Fruit fly (Drosophila melanogaster): Measurements from ENCODE around the gene msl-2.

The msl-2 gene

dm6 chr2L:3417613-3418012, 48.3 kb downstream of the msl-2 start (continued):
- peak; percentile 76 for TF ChIP-seq z (GFP tag; IDR thresholded peaks at IDR 0.05)
- TF ChIP-seq CG2889 (GFP tag; IDR thresholded peaks at IDR 0.05) = no peak
- no peak for TF ChIP-seq Myb (GFP tag; optimal IDR thresholded peaks at IDR 0.05)
- TF ChIP-seq Sox102F (GFP tag; optimal IDR thresholded peaks at IDR 0.05) = no peak
- TF ChIP-seq Mad (GFP tag; optimal IDR thresholded peaks at IDR 0.05) = no peak
- no peak for TF ChIP-seq CG16815 (GFP tag; optimal IDR thresholded peaks at IDR 0.05)
- no peak for TF ChIP-seq salm (tag; optimal IDR thresholded peaks at IDR 0.05)
- no peak for TF ChIP-seq Bdp1 (GFP tag; optimal IDR thresholded peaks at IDR 0.05)
- no peak for TF ChIP-seq Sry-β (GFP tag; optimal IDR thresholded peaks at IDR 0.05)
- 0 out of 4 replicates have a peak, but pooled peaks have one; percentile 33 for TF ChIP-seq chinmo (GFP tag; IDR thresholded peaks at IDR 0.05; ENCODE audit: partially characterized antibody)
- no peak for TF ChIP-seq gce (GFP tag; IDR thresholded peaks at IDR 0.05)
- no peak for TF ChIP-seq CG13287 (GFP tag; IDR thresholded peaks at IDR 0.05; ENCODE audit: partially characterized antibody)
- no peak for TF ChIP-seq dan (GFP tag; IDR thresholded peaks at IDR 0.05)
- no peak for TF ChIP-seq Oli (tag; optimal IDR thresholded peaks at IDR 0.05)
- no peak for TF ChIP-seq CG16863 (GFP tag; optimal IDR thresholded peaks at IDR 0.05)
- no peak for TF ChIP-seq ash1 (GFP tag; optimal IDR thresholded peaks at IDR 0.05)
- TF ChIP-seq gem (tag; optimal IDR thresholded peaks at IDR 0.05) = no peak
- TF ChIP-seq CG6765 (GFP tag; optimal IDR thresholded peaks at IDR 0.05) = no peak
- TF ChIP-seq CG15269 (tag; optimal IDR thresholded peaks at IDR 0.05) = no peak
- no peak for TF ChIP-seq Mrtf (GFP tag; IDR thresholded peaks at IDR 0.05)
- no peak for TF ChIP-seq sens (GFP tag)
- no peak for TF ChIP-seq CG31365 (tag; optimal IDR thresholded peaks at IDR 0.05)
- TF ChIP-seq CG8765 (GFP tag; IDR thresholded peaks at IDR 0.05) = no peak
- TF ChIP-seq crp (GFP tag; optimal IDR thresholded peaks at IDR 0.05) = no peak
- TF ChIP-seq Awh (GFP tag; IDR thresholded peaks at IDR 0.05) = peak; percentile 29; the same call in 1 of the 2 replicates
- TF ChIP-seq Ssrp (tag; optimal IDR thresholded peaks at IDR 0.05) = no peak
- TF ChIP-seq CrebB (tag; optimal IDR thresholded peaks at IDR 0.05) = no peak
- TF ChIP-seq CG8478 (optimal IDR thresholded peaks at IDR 0.05) = no peak
- TF ChIP-seq sd (tag; optimal IDR thresholded peaks at IDR 0.05) = peak; percentile 33
- peak; percentile 80 for TF ChIP-seq abd-A (tag; optimal IDR thresholded peaks at IDR 0.05)
- no peak for TF ChIP-seq CG10979 (tag; optimal IDR thresholded peaks at IDR 0.05)
- peak; percentile 45 for TF ChIP-seq Blimp-1 (GFP tag; optimal IDR thresholded peaks at IDR 0.05)
- no peak for TF ChIP-seq eve (GFP tag; optimal IDR thresholded peaks at IDR 0.05)
- no peak for TF ChIP-seq E2f2 (GFP tag; IDR thresholded peaks at IDR 0.05)

dm6 chr2L:3416527-3417304, 49.2 kb downstream of the msl-2 start, which contains the start of gene CG31952:
Gene CG31952 (plus strand): TSS chr2L:3416693.
- TF ChIP-seq chinmo (GFP tag; IDR thresholded peaks at IDR 0.05; ENCODE audit: partially characterized antibody) (peak; percentile 66; the same call in 2 of the 4 replicates), ro (GFP tag; IDR thresholded peaks at IDR 0.05) (no peak), lmd (GFP tag; IDR thresholded peaks at IDR 0.05) (0 out of 2 replicates have a peak, but pooled peaks have one; percentile 6), CG11695 (GFP tag; IDR thresholded peaks at IDR 0.05) (peak; percentile 55; the same call in 2 of the 3 replicates), CG6765 (GFP tag; optimal IDR thresholded peaks at IDR 0.05) (no peak), CG2120 (GFP tag; optimal IDR thresholded peaks at IDR 0.05) (peak; percentile 33), CoRest (tag; optimal IDR thresholded peaks at IDR 0.05) (peak; percentile 17), Atf6 (GFP tag; IDR thresholded peaks at IDR 0.05) (peak; percentile 33; the same call in 1 of the 2 replicates), CG10543 (GFP tag; optimal IDR thresholded peaks at IDR 0.05) (no peak), CG12769 (tag; optimal IDR thresholded peaks at IDR 0.05) (peak; percentile 20), sens (GFP tag) (peak; percentile 28), CG7963 (GFP tag; IDR thresholded peaks at IDR 0.05; ENCODE audit: partially characterized antibody) (no peak), Med (GFP tag) (peak; percentile 67), Mrtf (GFP tag; IDR thresholded peaks at IDR 0.05) (no peak), CG3847 (GFP tag; IDR thresholded peaks at IDR 0.05) (peak; percentile 38; the same call in 1 of the 2 replicates), CG7839 (tag; optimal IDR thresholded peaks at IDR 0.05) (peak; percentile 32), Ptx1 (GFP tag; IDR thresholded peaks at IDR 0.05) (0 out of 2 replicates have a peak, but pooled peaks have one; percentile 11), Ada2b (GFP tag; IDR thresholded peaks at IDR 0.05) (0 out of 2 replicates have a peak, but pooled peaks have one; percentile 18), dmrt99B (tag; optimal IDR thresholded peaks at IDR 0.05) (peak; percentile 11), CG11504 (tag; optimal IDR thresholded peaks at IDR 0.05) (peak; percentile 43)
